Fruit fly (Drosophila melanogaster) whole organism, pupa: ENCODE measurements around the gene GstD9.

Source experiments
- CG10348 ChIP-seq: fragments of 200-800 bp; sonication (Bioruptor generic); IDR thresholded peaks from 2 replicates; pipeline ENCODE4 v1.3.6; 2022; ENCODE audit warnings: missing biosample characterization, missing genetic modification characterization
- CG13204 ChIP-seq: fragments of 200-800 bp; sonication (Bioruptor generic); optimal IDR thresholded peaks from 2 replicates; lab custom pipeline; 2018; ENCODE audit warnings: missing biosample characterization, mild to moderate bottlenecking, missing genetic modification characterization, moderate library complexity
- CG14655 ChIP-seq: fragments of 200-800 bp; sonication (Bioruptor generic); optimal IDR thresholded peaks from 3 replicates; lab custom pipeline; 2017; ENCODE audit warnings: mild to moderate bottlenecking, missing biosample characterization, missing genetic modification reagents, missing genetic modification characterization
- CG32121 ChIP-seq: fragments of 200-800 bp; sonication (Bioruptor generic); IDR thresholded peaks from 2 replicates; pipeline ENCODE4 v1.3.6; 2022; ENCODE audit warnings: missing biosample characterization, missing genetic modification characterization
- CG8159 ChIP-seq: fragments of 200-800 bp; sonication (Bioruptor generic); optimal IDR thresholded peaks from 3 replicates; lab custom pipeline; 2018; ENCODE audit warnings: missing biosample characterization, mild to moderate bottlenecking, missing genetic modification characterization, moderate library complexity
- CG8301 ChIP-seq: fragments of 200-800 bp; sonication (Bioruptor generic); optimal IDR thresholded peaks from 2 replicates; lab custom pipeline; 2018; ENCODE audit warnings: missing biosample characterization, mild to moderate bottlenecking, missing genetic modification characterization
- CG9948 ChIP-seq: fragments of 200-800 bp; sonication (Bioruptor generic); optimal IDR thresholded peaks from 2 replicates; lab custom pipeline; 2018; ENCODE audit warnings: missing biosample characterization, mild to moderate bottlenecking, missing genetic modification characterization, moderate library complexity
- D1 ChIP-seq: fragments of 200-800 bp; sonication (Bioruptor generic); optimal IDR thresholded peaks from 2 replicates; lab custom pipeline; 2018; ENCODE audit warnings: missing biosample characterization, mild to moderate bottlenecking, missing genetic modification characterization, moderate library complexity
- EcR ChIP-seq: fragments of 200-800 bp; sonication (Bioruptor generic); optimal IDR thresholded peaks from 3 replicates; lab custom pipeline; 2019; ENCODE audit warnings: missing biosample characterization, missing genetic modification characterization, mild to moderate bottlenecking, moderate library complexity, missing genetic modification reagents
- Snoo ChIP-seq: fragments of 200-800 bp; sonication (Bioruptor generic); optimal IDR thresholded peaks from 3 replicates; lab custom pipeline; 2017; ENCODE audit warnings: missing biosample characterization, mild to moderate bottlenecking, missing genetic modification characterization, inconsistent platforms
- gl ChIP-seq: fragments of 200-800 bp; sonication (Bioruptor generic); optimal IDR thresholded peaks from 2 replicates; lab custom pipeline; 2018; ENCODE audit warnings: missing biosample characterization, mild to moderate bottlenecking, missing genetic modification characterization
- rn ChIP-seq: fragments of 200-800 bp; sonication (Bioruptor generic); IDR thresholded peaks from 2 replicates; pipeline ENCODE4 v1.3.6; 2022; ENCODE audit warnings: missing biosample characterization, missing genetic modification characterization

DNA sequence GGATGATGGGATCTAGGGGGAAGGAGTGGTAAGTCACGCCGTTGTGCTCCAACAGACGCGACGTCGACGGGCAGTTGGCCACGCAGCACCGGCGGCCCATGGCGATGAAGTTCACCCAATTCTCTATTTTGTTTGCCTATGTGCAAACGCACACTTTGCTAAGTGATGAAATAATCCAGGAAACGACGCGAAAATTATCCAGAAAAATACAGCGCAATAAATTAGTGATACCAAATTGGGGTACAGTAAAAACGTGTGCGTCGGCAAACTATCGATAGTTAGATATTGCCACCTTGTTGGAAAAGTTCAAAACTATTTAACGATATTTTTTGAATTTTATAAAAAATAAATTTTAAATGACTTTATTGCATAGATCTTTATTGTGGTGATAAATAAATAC lies 11.3 kb downstream of the GstD9 start, which contains the start of gene MBD-R2:
- TF ChIP-seq D1 (tag; lab: Kevin White, UChicago) (no peak), Snoo (tag; lab: Kevin White, UChicago) (no peak), CG8159 (tag; lab: Kevin White, UChicago) (no peak), CG10348 (GFP tag; lab: Robert Waterston, UW) (no peak), CG8301 (tag; lab: Kevin White, UChicago) (no peak), rn (no peak), gl (tag; lab: Kevin White, UChicago) (no peak), CG13204 (GFP tag; lab: Kevin White, UChicago) (no peak), EcR (no peak), CG9948 (no peak), CG32121 (GFP tag; lab: Robert Waterston, UW) (no peak), CG14655 (GFP tag; lab: Kevin White, UChicago) (no peak)
